Worm (Caenorhabditis elegans) whole organism, young adult: ENCODE results near the gene stdh-1.

ENCODE experiments used
- B0035.1 ChIP-seq: sonication (generic microtip); optimal IDR thresholded peaks from 2 replicates; lab custom pipeline; 2016; ENCODE audit warnings: missing genetic modification characterization, mild to moderate bottlenecking, missing compliant biosample characterization, missing genotype, missing genetic modification reagents
- B0261.1 ChIP-seq: sonication (generic microtip); optimal IDR thresholded peaks from 2 replicates; lab custom pipeline; 2016; ENCODE audit warnings: mild to moderate bottlenecking, missing genetic modification characterization, moderate library complexity, missing compliant biosample characterization
- C06A6.2 ChIP-seq: fragments of 200-800 bp; sonication (Bioruptor generic); conservative IDR thresholded peaks from 2 replicates; pipeline ENCODE4 v1.3.6; 2022; ENCODE audit warnings: missing genetic modification characterization, missing compliant biosample characterization
- F52B5.7 ChIP-seq: sonication (generic microtip); optimal IDR thresholded peaks from 2 replicates; lab custom pipeline; 2016; ENCODE audit warnings: mild to moderate bottlenecking, missing genetic modification characterization, missing compliant biosample characterization
- T07F8.4 ChIP-seq: sonication (generic microtip); optimal IDR thresholded peaks from 2 replicates; lab custom pipeline; 2016; ENCODE audit warnings: mild to moderate bottlenecking, missing genetic modification characterization, moderate library complexity, missing compliant biosample characterization
- T26A5.8 ChIP-seq: sonication (generic microtip); optimal IDR thresholded peaks from 2 replicates; lab custom pipeline; 2016; ENCODE audit warnings: missing genetic modification characterization, missing compliant biosample characterization
- Y53F4B.3 ChIP-seq: fragments of 200-800 bp; sonication (Bioruptor generic); IDR thresholded peaks from 2 replicates; pipeline ENCODE4 v1.3.6; 2022; ENCODE audit warnings: missing genetic modification reagents, missing genetic modification characterization, missing compliant biosample characterization
- Y95B8A.8 ChIP-seq: fragments of 200-800 bp; sonication (Bioruptor generic); IDR thresholded peaks from 2 replicates; pipeline ENCODE4 v1.3.6; 2022; ENCODE audit warnings: missing genetic modification reagents, missing genetic modification characterization, missing compliant biosample characterization
- bed-1 ChIP-seq: fragments of 200-800 bp; sonication (Bioruptor generic); IDR thresholded peaks from 2 replicates; pipeline ENCODE4 v1.3.6; 2022; ENCODE audit warnings: missing genetic modification reagents, missing genetic modification characterization, missing compliant biosample characterization
- ceh-58 ChIP-seq: fragments of 200-800 bp; sonication (Bioruptor generic); IDR thresholded peaks from 2 replicates; pipeline ENCODE4 v1.3.6; 2022; ENCODE audit warnings: missing genetic modification characterization, missing compliant biosample characterization
- dox-1 ChIP-seq: fragments of 200-800 bp; sonication (Bioruptor generic); IDR thresholded peaks from 2 replicates; pipeline ENCODE4 v1.3.6; 2022; ENCODE audit warnings: missing genetic modification reagents, missing genetic modification characterization, missing compliant biosample characterization
- egl-18 ChIP-seq: fragments of 200-800 bp; sonication (Bioruptor generic); IDR thresholded peaks from 2 replicates; pipeline ENCODE4 v1.3.6; 2022; ENCODE audit warnings: missing genetic modification reagents, missing genetic modification characterization, missing compliant biosample characterization
- hlh-26 ChIP-seq: fragments of 200-800 bp; sonication (Bioruptor generic); conservative IDR thresholded peaks from 2 replicates; pipeline ENCODE4 v1.3.6; 2022; ENCODE audit warnings: missing genetic modification reagents, missing genetic modification characterization, missing compliant biosample characterization
- hmg-1.2 ChIP-seq: fragments of 200-800 bp; sonication (Bioruptor generic); IDR thresholded peaks from 2 replicates; pipeline ENCODE4 v1.3.6; 2022; ENCODE audit warnings: missing genetic modification reagents, missing genetic modification characterization, missing compliant biosample characterization
- let-526 ChIP-seq: fragments of 200-800 bp; sonication (Bioruptor generic); IDR thresholded peaks from 2 replicates; pipeline ENCODE4 v1.3.6; 2022; ENCODE audit warnings: missing genetic modification reagents, missing genetic modification characterization, missing compliant biosample characterization
- lin-26 ChIP-seq: fragments of 200-800 bp; sonication (Bioruptor generic); IDR thresholded peaks from 2 replicates; pipeline ENCODE4 v1.3.6; 2022; ENCODE audit warnings: missing genetic modification reagents, missing genetic modification characterization, missing compliant biosample characterization
- lin-40 ChIP-seq: sonication (generic microtip); optimal IDR thresholded peaks from 2 replicates; lab custom pipeline; 2016; ENCODE audit warnings: missing genetic modification characterization, mild to moderate bottlenecking, missing compliant biosample characterization, missing genotype, missing genetic modification reagents
- lsy-27 ChIP-seq: sonication (generic microtip); optimal IDR thresholded peaks from 2 replicates; lab custom pipeline; 2017; ENCODE audit warnings: missing genetic modification characterization, mild to moderate bottlenecking, missing compliant biosample characterization, antibody characterized with exemption, missing genotype, borderline replicate concordance; ENCODE audit not compliant: insufficient read depth
- madf-6 ChIP-seq: fragments of 200-800 bp; sonication (Bioruptor generic); IDR thresholded peaks from 2 replicates; pipeline ENCODE4 v1.3.6; 2022; ENCODE audit warnings: missing genetic modification reagents, missing genetic modification characterization, missing compliant biosample characterization
- madf-8 ChIP-seq: fragments of 200-800 bp; sonication (Bioruptor generic); conservative IDR thresholded peaks from 2 replicates; pipeline ENCODE4 v1.3.6; 2022; ENCODE audit warnings: missing genetic modification reagents, missing genetic modification characterization, missing compliant biosample characterization
- mcd-1 ChIP-seq: fragments of 200-800 bp; sonication (Bioruptor generic); IDR thresholded peaks from 2 replicates; pipeline ENCODE4 v1.3.6; 2022; ENCODE audit warnings: missing genetic modification reagents, missing genetic modification characterization, missing compliant biosample characterization
- mes-4 ChIP-seq: sonication (generic microtip); optimal IDR thresholded peaks from 2 replicates; lab custom pipeline; 2016; ENCODE audit warnings: missing genotype, missing genetic modification characterization, missing compliant biosample characterization
- nfya-1 ChIP-seq: sonication (generic microtip); optimal IDR thresholded peaks from 2 replicates; lab custom pipeline; 2017; ENCODE audit warnings: antibody characterized with exemption, missing compliant biosample characterization, missing genetic modification characterization, borderline replicate concordance; ENCODE audit not compliant: insufficient read depth
- nhr-80 ChIP-seq: sonication (generic microtip); optimal IDR thresholded peaks from 2 replicates; lab custom pipeline; 2016; ENCODE audit warnings: missing genetic modification characterization, missing compliant biosample characterization
- nhr-90 ChIP-seq: sonication (generic microtip); optimal IDR thresholded peaks from 2 replicates; lab custom pipeline; 2016; ENCODE audit warnings: missing genotype, mild to moderate bottlenecking, missing genetic modification characterization, missing compliant biosample characterization
- pha-4 ChIP-seq: fragments of 150-350 bp; sonication (generic microtip); optimal IDR thresholded peaks from 2 replicates; lab custom pipeline; 2014; ENCODE audit warnings: missing biosample characterization, missing genetic modification reagents, missing genetic modification characterization
- tbp1 ChIP-seq: fragments of 200-800 bp; sonication (Bioruptor generic); optimal IDR thresholded peaks from 2 replicates; lab custom pipeline; 2018; ENCODE audit warnings: mild to moderate bottlenecking, missing genetic modification characterization, missing compliant biosample characterization
- tbx-9 ChIP-seq: sonication (generic microtip); optimal IDR thresholded peaks from 2 replicates; lab custom pipeline; 2016; ENCODE audit warnings: borderline replicate concordance, missing genetic modification characterization, inconsistent platforms, missing compliant biosample characterization
- unc-62 ChIP-seq: fragments of 150-350 bp; optimal IDR thresholded peaks from 2 replicates; lab custom pipeline; 2014; ENCODE audit warnings: missing biosample characterization, missing genetic modification reagents, missing genetic modification characterization
- zim-3 ChIP-seq: sonication (generic microtip); optimal IDR thresholded peaks from 2 replicates; lab custom pipeline; 2017; ENCODE audit warnings: mild to moderate bottlenecking, missing genetic modification characterization, moderate library complexity, missing compliant biosample characterization
- ztf-18 ChIP-seq: sonication (generic microtip); optimal IDR thresholded peaks from 2 replicates; lab custom pipeline; 2016; ENCODE audit warnings: missing genotype, mild to moderate bottlenecking, missing genetic modification characterization, missing compliant biosample characterization
- ztf-3 ChIP-seq: fragments of 200-800 bp; sonication (Bioruptor generic); optimal IDR thresholded peaks from 2 replicates; lab custom pipeline; 2018; ENCODE audit warnings: mild to moderate bottlenecking, missing genetic modification characterization, missing compliant biosample characterization
- ztf-6 ChIP-seq: fragments of 200-800 bp; sonication (Bioruptor generic); IDR thresholded peaks from 2 replicates; pipeline ENCODE4 v1.3.6; 2022; ENCODE audit warnings: missing genetic modification reagents, missing genetic modification characterization, missing compliant biosample characterization

Gene stdh-1

ce11 chrV:13873323-13873722 is 33.0 kb upstream of the stdh-1 start:
- no peak for TF ChIP-seq ztf-18 (tag; lab: Kevin White, UChicago)
- TF ChIP-seq ztf-6, result no peak
- no peak for TF ChIP-seq lsy-27 (tag; lab: Kevin White, UChicago)
- no peak for TF ChIP-seq egl-18
- no peak for TF ChIP-seq bed-1
- no peak for TF ChIP-seq dox-1
- TF ChIP-seq unc-62, result no peak
- no peak for TF ChIP-seq lin-40 (tag; lab: Kevin White, UChicago)
- TF ChIP-seq T26A5.8 (tag; lab: Kevin White, UChicago), result no peak
- no peak for TF ChIP-seq C06A6.2 (GFP tag; lab: Robert Waterston, UW)
- TF ChIP-seq hlh-26 (GFP tag; lab: Robert Waterston, UW), result no peak
- no peak for TF ChIP-seq nhr-90 (tag; lab: Kevin White, UChicago)
- TF ChIP-seq let-526 (GFP tag; lab: Robert Waterston, UW), result no peak
- TF ChIP-seq Y95B8A.8 (GFP tag; lab: Robert Waterston, UW), result no peak
- TF ChIP-seq mcd-1 (GFP tag; lab: Robert Waterston, UW), result no peak
- TF ChIP-seq ztf-3, result no peak
- no peak for TF ChIP-seq Y53F4B.3 (GFP tag; lab: Robert Waterston, UW)

ce11 chrV:13876529-13876928 is 29.8 kb upstream of the stdh-1 start, which contains the start of gene T22G5.1:
Gene T22G5.1, plus strand, starts transcription at chrV:13876829.
- no peak for TF ChIP-seq mcd-1 (GFP tag; lab: Robert Waterston, UW)
- no peak for TF ChIP-seq pha-4
- TF ChIP-seq tbx-9 (tag; lab: Kevin White, UChicago), result no peak
- TF ChIP-seq tbp1 (GFP tag; lab: Kevin White, UChicago), result no peak
- no peak for TF ChIP-seq nfya-1
- TF ChIP-seq F52B5.7, result no peak
- no peak for TF ChIP-seq B0035.1 (tag; lab: Kevin White, UChicago)
- TF ChIP-seq B0261.1, result no peak
- TF ChIP-seq T26A5.8 (tag; lab: Kevin White, UChicago), result no peak
- TF ChIP-seq egl-18, result no peak
- TF ChIP-seq, all 124 proteins: peak for 0

- TF ChIP-seq T07F8.4 (tag; lab: Kevin White, UChicago), result no peak
- peak; percentile 85 for TF ChIP-seq nhr-80 (tag; lab: Kevin White, UChicago)
- no peak for TF ChIP-seq lin-26 (GFP tag; lab: Robert Waterston, UW)
- no peak for TF ChIP-seq mes-4 (tag; lab: Kevin White, UChicago)
- no peak for TF ChIP-seq tbx-9 (tag; lab: Kevin White, UChicago)
Observed at ce11 chrV:13878226-13878625, 28.1 kb upstream of the stdh-1 start.

- TF ChIP-seq nhr-80 (tag; lab: Kevin White, UChicago), result peak; percentile 61
- TF ChIP-seq ceh-58 (GFP tag; lab: Robert Waterston, UW), result no peak
Observed at ce11 chrV:13879241-13879640, 27.1 kb upstream of the stdh-1 start, which contains the start of gene lbp-7. Gene lbp-7, plus strand, starts transcription at chrV:13879552.

ce11 chrV:13880163-13880562 is 26.1 kb upstream of the stdh-1 start:
- peak; percentile 71; the same call in 1 of the 2 replicates for TF ChIP-seq hmg-1.2 (GFP tag; lab: Robert Waterston, UW)
- no peak for TF ChIP-seq zim-3 (tag; lab: Kevin White, UChicago)
- no peak for TF ChIP-seq madf-6 (GFP tag; lab: Robert Waterston, UW)
- TF ChIP-seq madf-8 (GFP tag; lab: Robert Waterston, UW), result no peak
- TF ChIP-seq mcd-1 (GFP tag; lab: Robert Waterston, UW), result 0 out of 2 replicates have a peak, but pooled peaks have one; percentile 8
